Fruit fly (Drosophila melanogaster): ENCODE results near the gene RNaseX25.

dm6 chr3L:7941514-7941913 is 28.9 kb upstream of the RNaseX25 start:
- TF ChIP-seq br (optimal IDR thresholded peaks at IDR 0.05) (no peak), CG7987 (GFP tag; optimal IDR thresholded peaks at IDR 0.05) (no peak), CG9797 (GFP tag; optimal IDR thresholded peaks at IDR 0.05) (no peak), Gug (GFP tag; IDR thresholded peaks at IDR 0.05) (no peak), otp (GFP tag; IDR thresholded peaks at IDR 0.05) (0 out of 3 replicates have a peak, but pooled peaks have one; percentile 13), zen2 (GFP tag; IDR thresholded peaks at IDR 0.05; ENCODE audit: partially characterized antibody) (no peak), CG4854 (GFP tag; optimal IDR thresholded peaks at IDR 0.05) (no peak), grn (GFP tag; optimal IDR thresholded peaks at IDR 0.05) (no peak), CG6654 (GFP tag; optimal IDR thresholded peaks at IDR 0.05) (no peak)

Data from whole organism, embryonic.